Worm (Caenorhabditis elegans): ENCODE measurements around the gene Y49E10.18.

Y49E10.18 gene

ce11 chrIII:12429579-12430084, 16.3 kb downstream of the Y49E10.18 start, which contains the start of gene snr-6:
TSS of gene snr-6 (minus strand) at chrIII:12429629.
- no peak for TF ChIP-seq pbrm-1 (GFP tag; IDR thresholded peaks at IDR 0.05)
- no peak for TF ChIP-seq madf-10 (tag; optimal IDR thresholded peaks at IDR 0.05)
- TF ChIP-seq ekl-4 (GFP tag; IDR thresholded peaks at IDR 0.05) = no peak
- no peak for TF ChIP-seq egl-44 (GFP tag; IDR thresholded peaks at IDR 0.05)
- peak; percentile 60 to 90 (median 68) for TF ChIP-seq lin-35 (GFP tag; optimal IDR thresholded peaks at IDR 0.05)
- TF ChIP-seq sptf-2 (GFP tag; optimal IDR thresholded peaks at IDR 0.05) = no peak
- TF ChIP-seq F23B12.7 (tag; optimal IDR thresholded peaks at IDR 0.05; ENCODE audit: insufficient read depth) = peak; percentile 41
- TF ChIP-seq hlh-26 (GFP tag; conservative IDR thresholded peaks at IDR 0.05) = no peak
- peak; percentile 10 for TF ChIP-seq rpc-1 (optimal IDR thresholded peaks at IDR 0.05)
- TF ChIP-seq rpc-1 (tag; optimal IDR thresholded peaks at IDR 0.05) = no peak
- TF ChIP-seq lsl-1 (GFP tag; optimal IDR thresholded peaks at IDR 0.05) = peak; percentile 83
- TF ChIP-seq mel-28 (tag; optimal IDR thresholded peaks at IDR 0.05; ENCODE audit: borderline replicate concordance) = no peak
- peak; percentile 17 for TF ChIP-seq attf-5 (GFP tag; optimal IDR thresholded peaks at IDR 0.05)
- TF ChIP-seq sea-2 (GFP tag; IDR thresholded peaks at IDR 0.05) = no peak
- no peak for TF ChIP-seq K12H6.12 (tag; optimal IDR thresholded peaks at IDR 0.05)
- TF ChIP-seq efl-1 (GFP tag; optimal IDR thresholded peaks at IDR 0.05) = peak; percentile 83
- TF ChIP-seq snpc-1.3 (tag; optimal IDR thresholded peaks at IDR 0.05; ENCODE audit: insufficient read depth) = peak; percentile 6
- no peak for TF ChIP-seq ceh-58 (GFP tag; IDR thresholded peaks at IDR 0.05)
- TF ChIP-seq Y95B8A.8 (GFP tag; IDR thresholded peaks at IDR 0.05) = no peak
- no peak for TF ChIP-seq bed-1 (GFP tag; IDR thresholded peaks at IDR 0.05)
- no peak for TF ChIP-seq ztf-22 (GFP tag; optimal IDR thresholded peaks at IDR 0.05)
- no peak for TF ChIP-seq nhr-90 (tag; optimal IDR thresholded peaks at IDR 0.05)
- TF ChIP-seq him-1 (tag; optimal IDR thresholded peaks at IDR 0.05) = peak; percentile 62
- TF ChIP-seq aptf-2 (GFP tag; conservative IDR thresholded peaks at IDR 0.05) = no peak
- peak; percentile 90 for TF ChIP-seq dpl-1 (GFP tag; optimal IDR thresholded peaks at IDR 0.05)
- TF ChIP-seq F49E8.2 (tag; optimal IDR thresholded peaks at IDR 0.05; ENCODE audit: insufficient read depth) = peak; percentile 11
- peak; percentile 44; the same call in 1 of the 2 replicates for TF ChIP-seq mcd-1 (GFP tag; IDR thresholded peaks at IDR 0.05)
- TF ChIP-seq snpc-3.4 (tag; optimal IDR thresholded peaks at IDR 0.05) = peak; percentile 46
- peak; percentile 39 for TF ChIP-seq F33H1.4 (GFP tag; IDR thresholded peaks at IDR 0.05)
- peak; percentile 92 for TF ChIP-seq lin-54 (GFP tag; optimal IDR thresholded peaks at IDR 0.05)
- no peak for TF ChIP-seq ccch-3 (GFP tag; optimal IDR thresholded peaks at IDR 0.05)
- TF ChIP-seq tbx-9 (tag; optimal IDR thresholded peaks at IDR 0.05; ENCODE audit: borderline replicate concordance) = no peak
- no peak for TF ChIP-seq cebp-2 (GFP tag; IDR thresholded peaks at IDR 0.05)
- no peak for TF ChIP-seq ceh-91 (GFP tag; IDR thresholded peaks at IDR 0.05)
- no peak for TF ChIP-seq B0261.1 (tag; optimal IDR thresholded peaks at IDR 0.05)
- peak; percentile 39; the same call in 1 of the 2 replicates for TF ChIP-seq D2030.7 (GFP tag; IDR thresholded peaks at IDR 0.05)
- TF ChIP-seq F39B2.1 (GFP tag; IDR thresholded peaks at IDR 0.05) = no peak
- peak; percentile 17 for TF ChIP-seq ceh-27 (GFP tag; optimal IDR thresholded peaks at IDR 0.05)

ce11 chrIII:12428799-12429351, 17.0 kb downstream of the Y49E10.18 start:
- TF ChIP-seq attf-5 (GFP tag; optimal IDR thresholded peaks at IDR 0.05) = no peak
- TF ChIP-seq F57C9.4 (tag; optimal IDR thresholded peaks at IDR 0.05) = no peak
- no peak for TF ChIP-seq ztf-18 (tag; optimal IDR thresholded peaks at IDR 0.05)
- TF ChIP-seq ztf-3 (GFP tag; optimal IDR thresholded peaks at IDR 0.05) = no peak
- peak; percentile 47; the same call in 1 of the 2 replicates for TF ChIP-seq Y53G8AR.9 (GFP tag; conservative IDR thresholded peaks at IDR 0.05)
- no peak for TF ChIP-seq ceh-91 (GFP tag; IDR thresholded peaks at IDR 0.05)
- no peak for TF ChIP-seq hlh-26 (GFP tag; conservative IDR thresholded peaks at IDR 0.05)
- no peak for TF ChIP-seq T26A5.8 (tag; optimal IDR thresholded peaks at IDR 0.05)
- peak; percentile 25; the same call in 1 of the 2 replicates for TF ChIP-seq madf-8 (GFP tag; conservative IDR thresholded peaks at IDR 0.05)
- no peak for TF ChIP-seq B0035.1 (tag; optimal IDR thresholded peaks at IDR 0.05)
- TF ChIP-seq Y53F4B.3 (GFP tag; IDR thresholded peaks at IDR 0.05) = no peak
- TF ChIP-seq nhr-80 (tag; optimal IDR thresholded peaks at IDR 0.05) = no peak
- TF ChIP-seq lsl-1 (GFP tag; optimal IDR thresholded peaks at IDR 0.05) = no peak
- peak; percentile 39 for TF ChIP-seq D2030.7 (GFP tag; IDR thresholded peaks at IDR 0.05)
- TF ChIP-seq B0336.3 (GFP tag; IDR thresholded peaks at IDR 0.05) = peak; percentile 69
- TF ChIP-seq nhr-90 (tag; optimal IDR thresholded peaks at IDR 0.05) = no peak
